Worm (Caenorhabditis elegans): Measurements from ENCODE around the gene spp-19.

ce11 chrV:6579992-6580391, 18.5 kb upstream of the spp-19 start, which contains the start of gene EGAP9.3:
- TF ChIP-seq nhr-11 (tag; optimal IDR thresholded peaks at IDR 0.05), result no peak
- no peak for TF ChIP-seq nhr-19 (GFP tag; conservative IDR thresholded peaks at IDR 0.05)
- no peak for TF ChIP-seq nhr-12 (tag; optimal IDR thresholded peaks at IDR 0.05)
- TF ChIP-seq zag-1 (tag; optimal IDR thresholded peaks at IDR 0.05), result no peak
- no peak for TF ChIP-seq nhr-237 (tag; optimal IDR thresholded peaks at IDR 0.05)
- TF ChIP-seq ceh-88 (GFP tag; IDR thresholded peaks at IDR 0.05), result no peak

All from whole organism, L1 larva.